Fruit fly (Drosophila melanogaster) whole organism, embryonic: ENCODE results near the gene Kah.

ENCODE experiments used
- Blimp-1 ChIP-seq: fragments of 200-800 bp; sonication (Bioruptor generic); optimal IDR thresholded peaks from 3 replicates; lab custom pipeline; 2018; ENCODE audit warnings: missing biosample characterization, missing genetic modification characterization, mild to moderate bottlenecking, moderate library complexity, missing genetic modification reagents
- CG12659 ChIP-seq: fragments of 200-800 bp; sonication (Bioruptor generic); optimal IDR thresholded peaks from 3 replicates; lab custom pipeline; 2017; ENCODE audit warnings: mild to moderate bottlenecking, missing biosample characterization, missing genetic modification reagents, missing genetic modification characterization
- CG15073 ChIP-seq: fragments of 200-800 bp; sonication (Bioruptor generic); optimal IDR thresholded peaks from 2 replicates; lab custom pipeline; 2016; ENCODE audit warnings: missing biosample characterization, missing genetic modification characterization
- CG17385 ChIP-seq: fragments of 200-800 bp; sonication (Bioruptor generic); optimal IDR thresholded peaks from 3 replicates; lab custom pipeline; 2018; ENCODE audit warnings: missing biosample characterization, mild to moderate bottlenecking, missing genetic modification characterization
- CG18764 ChIP-seq: fragments of 200-800 bp; sonication (Bioruptor generic); optimal IDR thresholded peaks from 3 replicates; lab custom pipeline; 2016; ENCODE audit warnings: missing biosample characterization, missing genetic modification characterization
- CG3163 ChIP-seq: fragments of 200-800 bp; sonication (Bioruptor generic); optimal IDR thresholded peaks from 3 replicates; lab custom pipeline; 2016; ENCODE audit warnings: missing biosample characterization, missing genetic modification characterization
- CG4328 ChIP-seq: fragments of 200-800 bp; sonication (Bioruptor generic); optimal IDR thresholded peaks from 3 replicates; lab custom pipeline; 2017; ENCODE audit warnings: missing biosample characterization, missing genetic modification reagents, missing genetic modification characterization
- CG43689 ChIP-seq: fragments of 200-800 bp; sonication (Bioruptor generic); IDR thresholded peaks from 2 replicates; pipeline ENCODE4 v1.3.6; 2022; ENCODE audit warnings: missing biosample characterization, missing genetic modification characterization
- CG8359 ChIP-seq: fragments of 200-800 bp; sonication (Bioruptor generic); optimal IDR thresholded peaks from 2 replicates; lab custom pipeline; 2017; ENCODE audit warnings: missing biosample characterization, mild to moderate bottlenecking, missing genetic modification characterization, borderline replicate concordance
- CG9797 ChIP-seq: fragments of 200-800 bp; sonication (Bioruptor generic); optimal IDR thresholded peaks from 3 replicates; lab custom pipeline; 2018; ENCODE audit warnings: missing biosample characterization, mild to moderate bottlenecking, missing genetic modification characterization
- CG9932 ChIP-seq: fragments of 200-800 bp; sonication (Bioruptor generic); IDR thresholded peaks from 2 replicates; pipeline ENCODE4 v1.3.6; 2022; ENCODE audit warnings: missing biosample characterization, missing genetic modification characterization
- CTCF ChIP-seq: fragments of 200-800 bp; sonication (Bioruptor generic); optimal IDR thresholded peaks from 2 replicates; lab custom pipeline; 2017; ENCODE audit warnings: missing biosample characterization, mild to moderate bottlenecking, missing genetic modification characterization, moderate library complexity
- Camta ChIP-seq: fragments of 200-800 bp; sonication (Bioruptor generic); optimal IDR thresholded peaks from 2 replicates; lab custom pipeline; 2016; ENCODE audit warnings: missing biosample characterization, missing genetic modification characterization
- Dad ChIP-seq: fragments of 200-800 bp; sonication (Bioruptor generic); optimal IDR thresholded peaks from 3 replicates; lab custom pipeline; 2016; ENCODE audit warnings: missing biosample characterization, missing genetic modification characterization
- Dref ChIP-seq: fragments of 200-800 bp; sonication (Bioruptor generic); IDR thresholded peaks from 2 replicates; pipeline ENCODE4 v1.3.6; 2022; ENCODE audit warnings: missing biosample characterization, missing genetic modification characterization
- Ets65A ChIP-seq: fragments of 200-800 bp; sonication (Bioruptor generic); peaks from one replicate; lab custom pipeline; 2016; ENCODE audit warnings: missing biosample characterization, missing genetic modification characterization
- Fer1 ChIP-seq: fragments of 200-800 bp; sonication (Bioruptor generic); optimal IDR thresholded peaks from 2 replicates; lab custom pipeline; 2017; ENCODE audit warnings: missing biosample characterization, mild to moderate bottlenecking, missing genetic modification characterization
- GATAe ChIP-seq: fragments of 200-800 bp; sonication (Bioruptor generic); conservative IDR thresholded peaks from 2 replicates; pipeline ENCODE4 v1.3.6; 2022; ENCODE audit warnings: missing biosample characterization, missing genetic modification characterization
- H15 ChIP-seq: fragments of 200-800 bp; sonication (Bioruptor generic); IDR thresholded peaks from 3 replicates; pipeline ENCODE4 v1.3.6; 2022; ENCODE audit warnings: missing biosample characterization, missing genetic modification characterization
- HHEX ChIP-seq: fragments of 200-800 bp; sonication (Bioruptor generic); optimal IDR thresholded peaks from 3 replicates; lab custom pipeline; 2017; ENCODE audit warnings: missing biosample characterization, mild to moderate bottlenecking, missing genetic modification characterization, missing genetic modification reagents
- HLH3B ChIP-seq: fragments of 200-800 bp; sonication (Bioruptor generic); IDR thresholded peaks from 2 replicates; pipeline ENCODE4 v1.3.6; 2022; ENCODE audit warnings: missing biosample characterization, missing genetic modification characterization
- Hr39 ChIP-seq: fragments of >200 bp; optimal IDR thresholded peaks from 2 replicates; lab custom pipeline; 2017
- Med ChIP-seq: fragments of 200-800 bp; sonication (Bioruptor generic); peaks from one replicate; lab custom pipeline; 2016; ENCODE audit warnings: missing biosample characterization, missing genetic modification characterization, mild to moderate bottlenecking, inconsistent platforms, moderate library complexity
- NFAT ChIP-seq: fragments of 200-800 bp; sonication (Bioruptor generic); IDR thresholded peaks from 2 replicates; pipeline ENCODE4 v1.3.6; 2022; ENCODE audit warnings: missing biosample characterization, missing genetic modification characterization
- Nf-YC ChIP-seq: fragments of 200-800 bp; optimal IDR thresholded peaks from 3 replicates; lab custom pipeline; 2019; ENCODE audit warnings: missing biosample characterization, mild to moderate bottlenecking, missing genetic modification characterization, moderate library complexity
- Side ChIP-seq: fragments of 200-800 bp; sonication (Bioruptor generic); optimal IDR thresholded peaks from 2 replicates; lab custom pipeline; 2016; ENCODE audit warnings: missing biosample characterization, missing genetic modification characterization
- Sry-β ChIP-seq: fragments of 200-800 bp; sonication (Bioruptor generic); optimal IDR thresholded peaks from 2 replicates; lab custom pipeline; 2018; ENCODE audit warnings: missing biosample characterization, mild to moderate bottlenecking, missing genetic modification characterization, moderate library complexity
- Stat92E ChIP-seq, 3 experiments: fragments of >200 bp in 2 of 3; fragments of 200-800 bp in 1 of 3; sonication (Bioruptor generic) in 1 of 3; optimal IDR thresholded peaks; 2 replicates each; lab custom pipeline; 2017 to 2019; ENCODE audit warnings: missing biosample characterization in 3 of 3, missing genetic modification characterization in 3 of 3, mild to moderate bottlenecking in 1 of 3, moderate library complexity in 1 of 3
- TFAM ChIP-seq: fragments of 200-800 bp; sonication (Bioruptor generic); optimal IDR thresholded peaks from 2 replicates; lab custom pipeline; 2017; ENCODE audit warnings: missing biosample characterization, missing genetic modification characterization, inconsistent platforms
- ara ChIP-seq: fragments of 200-800 bp; sonication (Bioruptor generic); IDR thresholded peaks from 2 replicates; pipeline ENCODE4 v1.3.6; 2022; ENCODE audit warnings: missing biosample characterization, missing genetic modification characterization
- bbx ChIP-seq: fragments of 200-800 bp; sonication (Bioruptor generic); IDR thresholded peaks from 2 replicates; pipeline ENCODE4 v1.3.6; 2022; ENCODE audit warnings: missing biosample characterization, missing genetic modification characterization; ENCODE audit not compliant: partially characterized antibody
- br ChIP-seq: fragments of >200 bp; optimal IDR thresholded peaks from 2 replicates; lab custom pipeline; 2017
- cad ChIP-seq: fragments of >200 bp; optimal IDR thresholded peaks from 2 replicates; lab custom pipeline; 2017; ENCODE audit warnings: missing biosample characterization, missing genetic modification characterization
- cato ChIP-seq: fragments of 200-800 bp; sonication (Bioruptor generic); optimal IDR thresholded peaks from 2 replicates; lab custom pipeline; 2016; ENCODE audit warnings: missing biosample characterization, missing genetic modification characterization, borderline replicate concordance
- caup ChIP-seq: fragments of 200-800 bp; sonication (Bioruptor generic); optimal IDR thresholded peaks from 3 replicates; lab custom pipeline; 2017; ENCODE audit warnings: missing biosample characterization, mild to moderate bottlenecking, missing genetic modification characterization, moderate library complexity; ENCODE audit not compliant: severe bottlenecking
- crol ChIP-seq: fragments of 200-800 bp; sonication (Bioruptor generic); IDR thresholded peaks from 2 replicates; pipeline ENCODE4 v1.3.6; 2022; ENCODE audit warnings: missing biosample characterization, missing genetic modification characterization
- ems ChIP-seq: fragments of 200-800 bp; sonication (Bioruptor generic); optimal IDR thresholded peaks from 3 replicates; lab custom pipeline; 2016; ENCODE audit warnings: missing biosample characterization, missing genetic modification characterization
- fd64A ChIP-seq: fragments of 200-800 bp; sonication (Bioruptor generic); optimal IDR thresholded peaks from 3 replicates; lab custom pipeline; 2018; ENCODE audit warnings: missing biosample characterization, mild to moderate bottlenecking, missing genetic modification characterization
- fu2 ChIP-seq: fragments of 200-800 bp; sonication (Bioruptor generic); optimal IDR thresholded peaks from 2 replicates; lab custom pipeline; 2016; ENCODE audit warnings: missing biosample characterization, missing genetic modification characterization
- grau ChIP-seq: fragments of 200-800 bp; optimal IDR thresholded peaks from 3 replicates; lab custom pipeline; 2019; ENCODE audit warnings: missing biosample characterization, mild to moderate bottlenecking, missing genetic modification characterization, moderate library complexity
- her ChIP-seq: fragments of 200-800 bp; sonication (Bioruptor generic); optimal IDR thresholded peaks from 2 replicates; lab custom pipeline; 2016; ENCODE audit warnings: missing biosample characterization, missing genetic modification characterization
- nau ChIP-seq: fragments of 200-800 bp; sonication (Bioruptor generic); optimal IDR thresholded peaks from 3 replicates; lab custom pipeline; 2017; ENCODE audit warnings: missing biosample characterization, mild to moderate bottlenecking, missing genetic modification characterization, missing genetic modification reagents
- nerfin-1 ChIP-seq: fragments of 200-800 bp; sonication (Bioruptor generic); optimal IDR thresholded peaks from 3 replicates; lab custom pipeline; 2019; ENCODE audit warnings: missing biosample characterization, mild to moderate bottlenecking, missing genetic modification characterization, moderate library complexity
- nerfin-2 ChIP-seq: fragments of 200-800 bp; sonication (Bioruptor generic); IDR thresholded peaks from 2 replicates; pipeline ENCODE4 v1.3.6; 2022; ENCODE audit warnings: missing biosample characterization, missing genetic modification characterization; ENCODE audit not compliant: partially characterized antibody
- pum ChIP-seq: fragments of 200-800 bp; sonication (Bioruptor generic); optimal IDR thresholded peaks from 2 replicates; lab custom pipeline; 2016; ENCODE audit warnings: missing biosample characterization, missing genetic modification characterization
- sd ChIP-seq: fragments of 200-800 bp; sonication (Bioruptor generic); optimal IDR thresholded peaks from 3 replicates; lab custom pipeline; 2018; ENCODE audit warnings: missing biosample characterization, mild to moderate bottlenecking, missing genetic modification characterization, moderate library complexity
- shn ChIP-seq: fragments of 200-800 bp; sonication (Bioruptor generic); optimal IDR thresholded peaks from 3 replicates; lab custom pipeline; 2016; ENCODE audit warnings: missing biosample characterization, missing genetic modification characterization
- slp2 ChIP-seq: fragments of 200-800 bp; sonication (Bioruptor generic); optimal IDR thresholded peaks from 2 replicates; lab custom pipeline; 2016; ENCODE audit warnings: missing biosample characterization, missing genetic modification characterization
- sna ChIP-seq: fragments of 200-800 bp; sonication (Bioruptor generic); IDR thresholded peaks from 2 replicates; pipeline ENCODE4 v1.3.6; 2022; ENCODE audit warnings: missing biosample characterization, missing genetic modification characterization; ENCODE audit not compliant: partially characterized antibody
- stc ChIP-seq: fragments of 200-800 bp; sonication (Bioruptor generic); IDR thresholded peaks from 2 replicates; pipeline ENCODE4 v1.3.6; 2022; ENCODE audit warnings: missing biosample characterization, missing genetic modification characterization
- tio ChIP-seq: fragments of 200-800 bp; sonication (Bioruptor generic); optimal IDR thresholded peaks from 2 replicates; lab custom pipeline; 2017; ENCODE audit warnings: missing biosample characterization, missing genetic modification characterization, inconsistent platforms
- toy ChIP-seq: fragments of 200-800 bp; sonication (Bioruptor generic); IDR thresholded peaks from 2 replicates; pipeline ENCODE4 v1.3.6; 2022; ENCODE audit warnings: missing biosample characterization, missing genetic modification characterization
- zen ChIP-seq: fragments of 200-800 bp; sonication (Bioruptor generic); optimal IDR thresholded peaks from 3 replicates; lab custom pipeline; 2018; ENCODE audit warnings: missing biosample characterization, mild to moderate bottlenecking, missing genetic modification characterization, moderate library complexity

Gene Kah

DNA sequence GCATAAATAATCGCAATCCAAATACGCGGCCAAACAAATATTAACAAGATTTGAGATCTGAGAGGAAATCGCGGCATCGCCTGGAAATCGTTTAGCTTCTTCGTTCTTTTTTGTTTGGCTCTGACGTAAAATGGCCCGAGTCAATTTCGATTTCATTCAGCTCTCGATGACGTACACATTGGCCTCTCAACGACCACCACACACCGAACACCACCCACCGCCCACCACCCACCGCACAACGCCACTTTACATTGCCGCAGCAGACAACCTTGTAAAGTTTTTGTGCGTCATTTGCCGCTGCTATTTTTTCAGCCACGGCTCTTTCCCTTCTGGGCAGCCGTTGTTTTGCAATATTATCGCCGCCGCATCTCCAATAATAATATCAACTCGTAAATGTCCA is 43.0 kb upstream of the Kah start (continued):
- no peak for TF ChIP-seq nerfin-1 (tag; lab: Kevin White, UChicago)
- no peak for TF ChIP-seq Blimp-1 (GFP tag; lab: Kevin White, UChicago)
- no peak for TF ChIP-seq NFAT
- TF ChIP-seq cato (GFP tag; lab: Kevin White, UChicago) = no peak
- TF ChIP-seq ara (GFP tag; lab: Robert Waterston, UW) = no peak
- TF ChIP-seq Ets65A (GFP tag; lab: Kevin White, UChicago) = no peak
- peak; percentile 49 for TF ChIP-seq Med (GFP tag; lab: Kevin White, UChicago)
- TF ChIP-seq br = no peak
- TF ChIP-seq Dref (GFP tag; lab: Robert Waterston, UW) = no peak
- no peak for TF ChIP-seq HHEX (GFP tag; lab: Kevin White, UChicago)
- no peak for TF ChIP-seq Hr39 (lab: Kevin White, UChicago)
- no peak for TF ChIP-seq CG9797
- no peak for TF ChIP-seq bbx (GFP tag; lab: Robert Waterston, UW)
- no peak for TF ChIP-seq fu2 (GFP tag; lab: Kevin White, UChicago)
- TF ChIP-seq zen (tag; lab: Kevin White, UChicago) = no peak
- TF ChIP-seq HLH3B (GFP tag; lab: Robert Waterston, UW) = no peak
- no peak for TF ChIP-seq toy (GFP tag; lab: Robert Waterston, UW)
- peak; percentile 70 for TF ChIP-seq sd
- TF ChIP-seq Dad (GFP tag; lab: Kevin White, UChicago) = no peak
- no peak for TF ChIP-seq pum (GFP tag; lab: Kevin White, UChicago)
- TF ChIP-seq Side (GFP tag; lab: Kevin White, UChicago) = no peak
- no peak for TF ChIP-seq Sry-β
- no peak for TF ChIP-seq her
- TF ChIP-seq caup (GFP tag; lab: Kevin White, UChicago) = no peak
- no peak for TF ChIP-seq cad (GFP tag; lab: Kevin White, UChicago)
- no peak for TF ChIP-seq TFAM (GFP tag; lab: Kevin White, UChicago)
- TF ChIP-seq shn (GFP tag; lab: Kevin White, UChicago) = no peak
- no peak for TF ChIP-seq GATAe (GFP tag; lab: Robert Waterston, UW)
- TF ChIP-seq tio (GFP tag; lab: Kevin White, UChicago) = no peak
- TF ChIP-seq nau (GFP tag; lab: Kevin White, UChicago) = no peak
- no peak for TF ChIP-seq slp2 (GFP tag; lab: Kevin White, UChicago)
- no peak for TF ChIP-seq CG18764 (GFP tag; lab: Kevin White, UChicago)
- TF ChIP-seq Stat92E (GFP tag; optimal IDR thresholded peaks at IDR 0.05; lab: Kevin White, UChicago) = no peak
- no peak for TF ChIP-seq CG12659
- TF ChIP-seq CG3163 (GFP tag; lab: Kevin White, UChicago) = no peak
- TF ChIP-seq grau (tag; lab: Kevin White, UChicago) = no peak
- TF ChIP-seq Fer1 (GFP tag; lab: Kevin White, UChicago) = no peak
- no peak for TF ChIP-seq CG15073 (GFP tag; lab: Kevin White, UChicago)
- TF ChIP-seq Nf-YC (tag; lab: Kevin White, UChicago) = no peak
- TF ChIP-seq Camta (GFP tag; lab: Kevin White, UChicago) = no peak
- no peak for TF ChIP-seq CG43689 (GFP tag; lab: Robert Waterston, UW)
- TF ChIP-seq crol (GFP tag; lab: Robert Waterston, UW) = peak; percentile 73
- no peak for TF ChIP-seq CG8359 (GFP tag; lab: Kevin White, UChicago)
- no peak for TF ChIP-seq CG4328
- TF ChIP-seq CTCF (GFP tag; lab: Kevin White, UChicago) = no peak
- no peak for TF ChIP-seq stc (GFP tag; lab: Robert Waterston, UW)
- no peak for TF ChIP-seq CG17385 (GFP tag; lab: Kevin White, UChicago)
- TF ChIP-seq ems = no peak
- no peak for TF ChIP-seq sna (GFP tag; lab: Robert Waterston, UW)
- TF ChIP-seq H15 (GFP tag; lab: Robert Waterston, UW) = no peak
- TF ChIP-seq nerfin-2 = no peak
- no peak for TF ChIP-seq fd64A (GFP tag; lab: Kevin White, UChicago)
- TF ChIP-seq CG9932 (GFP tag; lab: Robert Waterston, UW) = 0 out of 2 replicates have a peak, but pooled peaks have one; percentile 21
